Fruit fly (Drosophila melanogaster): Measurements from ENCODE around the gene pit.

- TF ChIP-seq EcR (GFP tag; optimal IDR thresholded peaks at IDR 0.05) (no peak), Dll (optimal IDR thresholded peaks at IDR 0.05) (no peak)
Observed at dm6 chr3R:22044443-22044970, 10.4 kb downstream of the pit start.

All from whole organism.